Worm (Caenorhabditis elegans) whole organism, late embryonic: ENCODE results near the gene F25B5.6.
A peak's percentile ranks its signal among the peaks of the same experiment; 100 is the strongest.

Experiments
- C08G9.2 ChIP-seq: sonication (generic microtip); optimal IDR thresholded peaks from 2 replicates; lab custom pipeline; 2016; ENCODE audit warnings: mild to moderate bottlenecking, missing genetic modification characterization, moderate library complexity, missing compliant biosample characterization
- C38D4.7 ChIP-seq: fragments of 200-800 bp; sonication (Bioruptor generic); optimal IDR thresholded peaks from 2 replicates; lab custom pipeline; 2018; ENCODE audit warnings: mild to moderate bottlenecking, missing genetic modification characterization, moderate library complexity, missing compliant biosample characterization
- K02D7.2 ChIP-seq: sonication (generic microtip); optimal IDR thresholded peaks from 2 replicates; lab custom pipeline; 2017; ENCODE audit warnings: mild to moderate bottlenecking, missing genetic modification characterization, missing compliant biosample characterization
- K09A11.1 ChIP-seq: sonication (generic microtip); optimal IDR thresholded peaks from 2 replicates; lab custom pipeline; 2017; ENCODE audit warnings: antibody characterized with exemption, mild to moderate bottlenecking, missing genetic modification characterization, missing compliant biosample characterization; ENCODE audit not compliant: insufficient read depth
- T23F11.4 ChIP-seq: fragments of 200-800 bp; sonication (Bioruptor generic); optimal IDR thresholded peaks from 2 replicates; lab custom pipeline; 2018; ENCODE audit warnings: mild to moderate bottlenecking, missing genetic modification characterization, missing compliant biosample characterization
- ceh-14 ChIP-seq: sonication (generic microtip); optimal IDR thresholded peaks from 2 replicates; lab custom pipeline; 2016; ENCODE audit warnings: missing genotype, missing genetic modification characterization, missing compliant biosample characterization
- ceh-18 ChIP-seq: sonication (generic microtip); optimal IDR thresholded peaks from 2 replicates; lab custom pipeline; 2016; ENCODE audit warnings: missing genetic modification characterization, missing compliant biosample characterization
- ceh-19 ChIP-seq: fragments of 200-800 bp; sonication (Bioruptor generic); optimal IDR thresholded peaks from 2 replicates; lab custom pipeline; 2018; ENCODE audit warnings: mild to moderate bottlenecking, missing genetic modification characterization, missing compliant biosample characterization
- ceh-30 ChIP-seq: fragments of 150-350 bp; optimal IDR thresholded peaks from 2 replicates; lab custom pipeline; 2014; ENCODE audit warnings: missing biosample characterization, missing genetic modification characterization
- ceh-34 ChIP-seq: sonication (generic microtip); optimal IDR thresholded peaks from 2 replicates; lab custom pipeline; 2016; ENCODE audit warnings: mild to moderate bottlenecking, missing genetic modification characterization, missing compliant biosample characterization
- ceh-6 ChIP-seq: fragments of 200-800 bp; sonication (Bioruptor generic); optimal IDR thresholded peaks from 2 replicates; lab custom pipeline; 2018; ENCODE audit warnings: mild to moderate bottlenecking, missing genetic modification characterization, missing compliant biosample characterization
- ceh-9 ChIP-seq: sonication (generic microtip); optimal IDR thresholded peaks from 2 replicates; lab custom pipeline; 2016; ENCODE audit warnings: mild to moderate bottlenecking, missing genetic modification characterization, inconsistent platforms, missing compliant biosample characterization
- elt-4 ChIP-seq: sonication (generic microtip); optimal IDR thresholded peaks from 2 replicates; lab custom pipeline; 2016; ENCODE audit warnings: missing genetic modification characterization, missing compliant biosample characterization
- eyg-1 ChIP-seq: sonication (generic microtip); optimal IDR thresholded peaks from 2 replicates; lab custom pipeline; 2016; ENCODE audit warnings: missing genotype, missing genetic modification characterization, missing compliant biosample characterization
- gmeb-2 ChIP-seq: sonication (generic microtip); optimal IDR thresholded peaks from 2 replicates; lab custom pipeline; 2016; ENCODE audit warnings: missing genetic modification characterization, inconsistent platforms, missing compliant biosample characterization
- hlh-15 ChIP-seq: sonication (generic microtip); optimal IDR thresholded peaks from 2 replicates; lab custom pipeline; 2016; ENCODE audit warnings: missing genetic modification characterization, missing compliant biosample characterization
- hlh-30 ChIP-seq: sonication (generic microtip); optimal IDR thresholded peaks from 2 replicates; lab custom pipeline; 2017; ENCODE audit warnings: antibody characterized with exemption, missing genetic modification characterization, missing compliant biosample characterization; ENCODE audit not compliant: insufficient read depth
- nhr-11 ChIP-seq: fragments of 150-350 bp; optimal IDR thresholded peaks from 2 replicates; lab custom pipeline; 2014; ENCODE audit warnings: missing biosample characterization, missing genetic modification characterization
- nhr-232 ChIP-seq: sonication (generic microtip); optimal IDR thresholded peaks from 2 replicates; lab custom pipeline; 2016; ENCODE audit warnings: missing genetic modification characterization, missing compliant biosample characterization
- npax-4 ChIP-seq: sonication (generic microtip); optimal IDR thresholded peaks from 2 replicates; lab custom pipeline; 2016; ENCODE audit warnings: missing genetic modification characterization, missing compliant biosample characterization
- pat-9 ChIP-seq: fragments of 200-800 bp; sonication (Bioruptor generic); optimal IDR thresholded peaks from 2 replicates; lab custom pipeline; 2018; ENCODE audit warnings: mild to moderate bottlenecking, missing genetic modification characterization, moderate library complexity, missing compliant biosample characterization
- pax-1 ChIP-seq: fragments of 150-350 bp; optimal IDR thresholded peaks from 2 replicates; lab custom pipeline; 2014; ENCODE audit warnings: missing biosample characterization, missing genetic modification characterization
- pha-4 ChIP-seq: fragments of 150-350 bp; optimal IDR thresholded peaks from 2 replicates; lab custom pipeline; 2018; ENCODE audit warnings: missing biosample characterization, missing genetic modification reagents, missing genetic modification characterization
- pqm-1 ChIP-seq: sonication (generic microtip); optimal IDR thresholded peaks from 2 replicates; lab custom pipeline; 2016; ENCODE audit warnings: missing genetic modification characterization, missing compliant biosample characterization
- rnt-1 ChIP-seq: sonication (generic microtip); optimal IDR thresholded peaks from 2 replicates; lab custom pipeline; 2016; ENCODE audit warnings: missing genetic modification characterization, missing compliant biosample characterization
- sox-4 ChIP-seq: sonication (generic microtip); optimal IDR thresholded peaks from 2 replicates; lab custom pipeline; 2017; ENCODE audit warnings: mild to moderate bottlenecking, missing genetic modification characterization, inconsistent platforms, missing compliant biosample characterization
- tbx-2 ChIP-seq: sonication (generic microtip); optimal IDR thresholded peaks from 2 replicates; lab custom pipeline; 2016; ENCODE audit warnings: missing genetic modification characterization, missing compliant biosample characterization
- tbx-7 ChIP-seq: sonication (generic microtip); optimal IDR thresholded peaks from 2 replicates; lab custom pipeline; 2016; ENCODE audit warnings: missing genotype, missing genetic modification characterization, missing compliant biosample characterization
- unc-42 ChIP-seq: sonication (generic microtip); optimal IDR thresholded peaks from 2 replicates; lab custom pipeline; 2016; ENCODE audit warnings: missing genotype, missing genetic modification characterization, missing compliant biosample characterization
- unc-55 ChIP-seq: sonication (generic microtip); optimal IDR thresholded peaks from 2 replicates; lab custom pipeline; 2017; ENCODE audit warnings: missing biosample characterization, missing genetic modification reagents, missing genetic modification characterization
- unc-86 ChIP-seq: sonication (generic microtip); optimal IDR thresholded peaks from 2 replicates; lab custom pipeline; 2016; ENCODE audit warnings: missing genetic modification characterization, missing compliant biosample characterization
- ztf-16 ChIP-seq: sonication (generic microtip); optimal IDR thresholded peaks from 2 replicates; lab custom pipeline; 2017; ENCODE audit warnings: missing genetic modification characterization, missing compliant biosample characterization

F25B5.6 gene

DNA sequence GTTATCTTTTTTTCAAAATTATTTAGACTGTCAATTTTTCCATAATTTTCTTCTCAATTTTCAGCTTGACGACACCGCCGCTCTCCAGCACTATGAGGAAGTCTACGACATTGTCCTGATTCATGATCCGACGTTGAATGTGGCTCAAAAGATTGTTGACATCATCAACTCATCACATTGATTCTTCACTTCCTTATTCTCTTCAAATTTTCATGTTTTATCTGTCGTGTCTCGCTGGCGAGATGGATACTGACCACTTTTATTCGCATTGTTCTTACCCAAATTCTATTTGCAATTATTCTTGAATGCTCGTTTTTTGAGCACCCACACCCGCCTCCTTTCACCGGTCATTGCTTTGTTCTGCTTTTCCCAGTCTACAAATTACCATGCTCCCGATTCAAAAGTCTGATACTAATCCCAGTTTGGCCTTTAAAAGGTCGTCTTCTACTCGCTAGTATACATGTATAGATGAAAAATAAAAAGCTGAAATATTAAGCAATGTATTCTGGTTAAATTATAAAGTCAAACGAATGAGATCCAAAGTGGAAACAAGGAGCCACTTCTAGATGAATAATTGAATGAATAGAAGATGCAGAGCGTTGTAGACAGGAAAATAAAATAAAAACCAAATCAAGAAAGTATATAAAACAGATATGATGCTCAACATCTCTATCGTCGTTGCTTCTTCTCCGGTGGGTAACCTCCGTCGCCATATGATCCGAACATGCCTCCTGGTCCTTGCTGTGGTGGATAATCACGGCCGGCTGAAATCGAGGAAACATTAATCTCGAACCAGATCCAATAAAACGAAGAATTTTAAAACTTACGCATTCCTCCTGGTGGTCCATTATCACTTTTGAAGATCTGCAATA lies 4.7 kb upstream of the F25B5.6 start:
- TF ChIP-seq ceh-14 (tag; lab: Kevin White, UChicago) (no peak), ceh-34 (tag; lab: Kevin White, UChicago) (no peak), hlh-15 (tag; lab: Kevin White, UChicago) (no peak), pat-9 (tag; lab: Kevin White, UChicago) (no peak), rnt-1 (tag; lab: Kevin White, UChicago) (no peak), nhr-232 (tag; lab: Kevin White, UChicago) (no peak), K09A11.1 (tag; lab: Kevin White, UChicago) (no peak), C08G9.2 (tag; lab: Kevin White, UChicago) (no peak), eyg-1 (tag; lab: Kevin White, UChicago) (no peak), hlh-30 (tag; lab: Kevin White, UChicago) (no peak), ceh-30 (tag; lab: Kevin White, UChicago) (no peak), nhr-11 (no peak), ceh-6 (GFP tag; lab: Kevin White, UChicago) (no peak)

- TF ChIP-seq tbx-2 (tag; lab: Kevin White, UChicago) = no peak
- TF ChIP-seq hlh-30 (tag; lab: Kevin White, UChicago) = peak; percentile 30
Observed at ce11 chrIII:5951589-5952378, 3.3 kb upstream of the F25B5.6 start.

- TF ChIP-seq C38D4.7 (GFP tag; lab: Kevin White, UChicago) = no peak
- no peak for TF ChIP-seq gmeb-2 (tag; lab: Kevin White, UChicago)
- TF ChIP-seq ztf-16 (tag; lab: Kevin White, UChicago) = no peak
- TF ChIP-seq unc-86 (tag; lab: Kevin White, UChicago) = no peak
- TF ChIP-seq ceh-18 (tag; lab: Kevin White, UChicago) = no peak
- no peak for TF ChIP-seq ceh-14 (tag; lab: Kevin White, UChicago)
- TF ChIP-seq K02D7.2 (tag; lab: Kevin White, UChicago) = no peak
Observed at ce11 chrIII:5950756-5951345, 2.3 kb upstream of the F25B5.6 start.

DNA sequence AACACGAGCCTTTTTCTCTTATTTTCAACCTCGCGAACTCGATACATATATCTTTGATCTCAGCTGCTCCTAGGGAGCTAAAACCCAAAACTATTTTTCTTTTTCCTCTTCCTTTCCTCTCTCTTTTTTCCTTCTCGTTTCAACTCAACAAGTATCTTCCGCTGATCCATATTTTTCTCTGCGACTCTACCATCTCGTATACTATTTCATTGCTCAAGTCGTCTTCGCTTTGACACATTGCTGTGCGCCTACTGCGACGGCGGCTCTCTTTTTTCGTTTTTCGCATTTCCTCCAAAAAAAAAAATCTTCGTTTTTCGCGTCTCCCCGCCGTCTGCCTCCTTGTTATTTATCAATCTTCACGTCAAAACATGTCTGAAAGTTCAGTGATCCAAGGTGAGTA lies 1.3 kb upstream of the F25B5.6 start:
- no peak for TF ChIP-seq elt-4 (tag; lab: Kevin White, UChicago)
- TF ChIP-seq unc-86 (tag; lab: Kevin White, UChicago) = no peak
- TF ChIP-seq ceh-19 (GFP tag; lab: Kevin White, UChicago) = no peak
- TF ChIP-seq tbx-7 = no peak
- TF ChIP-seq npax-4 (tag; lab: Kevin White, UChicago) = no peak
- TF ChIP-seq unc-55 (GFP tag; lab: Kevin White, UChicago) = peak; percentile 21
- no peak for TF ChIP-seq nhr-11
- no peak for TF ChIP-seq pqm-1 (tag; lab: Kevin White, UChicago)
- TF ChIP-seq sox-4 (tag; lab: Kevin White, UChicago) = no peak
- no peak for TF ChIP-seq ceh-9
- peak; percentile 30 for TF ChIP-seq unc-42
- TF ChIP-seq ceh-18 (tag; lab: Kevin White, UChicago) = peak; percentile 40
- no peak for TF ChIP-seq T23F11.4 (GFP tag; lab: Kevin White, UChicago)
- TF ChIP-seq pax-1 (tag; lab: Kevin White, UChicago) = no peak
- TF ChIP-seq pha-4 (tag; lab: Kevin White, UChicago) = no peak
